Fruit fly (Drosophila melanogaster): ENCODE measurements around the gene Bulli.
A peak's percentile ranks its signal among the peaks of the same experiment; 100 is the strongest.

Bulli gene

dm6 chr3L:6467691-6468329 lies 20.7 kb upstream of the Bulli start (continued):
- TF ChIP-seq CG5953 (GFP tag; IDR thresholded peaks at IDR 0.05) (no peak), gsb-n (tag; optimal IDR thresholded peaks at IDR 0.05) (peak; percentile 82), CG34376 (GFP tag; optimal IDR thresholded peaks at IDR 0.05) (no peak), CG11398 (GFP tag; optimal IDR thresholded peaks at IDR 0.05) (peak; percentile 34), CG8924 (tag; optimal IDR thresholded peaks at IDR 0.05) (peak; percentile 87), ac (GFP tag; optimal IDR thresholded peaks at IDR 0.05) (peak; percentile 4), CG31441 (GFP tag; IDR thresholded peaks at IDR 0.05) (peak; percentile 86), br (optimal IDR thresholded peaks at IDR 0.05) (no peak), CG8478 (optimal IDR thresholded peaks at IDR 0.05) (no peak), Ets97D (GFP tag; optimal IDR thresholded peaks at IDR 0.05) (no peak), CG9215 (GFP tag; IDR thresholded peaks at IDR 0.05) (no peak), B-H2 (GFP tag; optimal IDR thresholded peaks at IDR 0.05) (no peak), ara (GFP tag; IDR thresholded peaks at IDR 0.05) (peak; percentile 83), CG4854 (GFP tag; optimal IDR thresholded peaks at IDR 0.05) (no peak), Meics (GFP tag; optimal IDR thresholded peaks at IDR 0.05) (peak; percentile 28), gsb (GFP tag; IDR thresholded peaks at IDR 0.05) (no peak), MBD-R2 (GFP tag; IDR thresholded peaks at IDR 0.05) (no peak), Dfd (GFP tag; optimal IDR thresholded peaks at IDR 0.05) (no peak), Ptx1 (GFP tag; IDR thresholded peaks at IDR 0.05) (peak; percentile 75), grn (GFP tag; optimal IDR thresholded peaks at IDR 0.05) (peak; percentile 97), slp2 (GFP tag; optimal IDR thresholded peaks at IDR 0.05) (no peak), CG6654 (GFP tag; optimal IDR thresholded peaks at IDR 0.05) (peak; percentile 16), CG1792 (GFP tag; optimal IDR thresholded peaks at IDR 0.05) (no peak), lmd (GFP tag; IDR thresholded peaks at IDR 0.05) (peak; percentile 54; the same call in 1 of the 2 replicates), sqz (GFP tag; optimal IDR thresholded peaks at IDR 0.05) (peak; percentile 92), CG3163 (GFP tag; optimal IDR thresholded peaks at IDR 0.05) (no peak), esg (GFP tag; conservative IDR thresholded peaks at IDR 0.05) (peak; percentile 54), CG8388 (GFP tag; optimal IDR thresholded peaks at IDR 0.05) (peak; percentile 84), sens-2 (GFP tag; IDR thresholded peaks at IDR 0.05) (no peak), gcm (GFP tag; optimal IDR thresholded peaks at IDR 0.05) (peak; percentile 74), CG5180 (GFP tag; optimal IDR thresholded peaks at IDR 0.05) (no peak), Hr39 (optimal IDR thresholded peaks at IDR 0.05) (no peak), Hand (GFP tag; optimal IDR thresholded peaks at IDR 0.05) (no peak), gem (tag; optimal IDR thresholded peaks at IDR 0.05) (peak; percentile 89), D19A (tag; optimal IDR thresholded peaks at IDR 0.05) (peak; percentile 67), ab (GFP tag; optimal IDR thresholded peaks at IDR 0.05) (no peak), scrt (GFP tag; optimal IDR thresholded peaks at IDR 0.05) (no peak), PHDP (tag; optimal IDR thresholded peaks at IDR 0.05) (peak; percentile 82), dysf (GFP tag; IDR thresholded peaks at IDR 0.05) (peak; percentile 64; the same call in 2 of the 3 replicates), lbe (GFP tag; optimal IDR thresholded peaks at IDR 0.05) (no peak), CG1603 (tag; optimal IDR thresholded peaks at IDR 0.05) (peak; percentile 57), chn (GFP tag; optimal IDR thresholded peaks at IDR 0.05) (no peak), CG12744 (GFP tag; optimal IDR thresholded peaks at IDR 0.05) (no peak), BtbVII (GFP tag; optimal IDR thresholded peaks at IDR 0.05) (peak; percentile 50), Lhr (GFP tag; optimal IDR thresholded peaks at IDR 0.05) (peak; percentile 47), nerfin-2 (GFP tag; IDR thresholded peaks at IDR 0.05; ENCODE audit: partially characterized antibody) (no peak), CG2889 (GFP tag; IDR thresholded peaks at IDR 0.05) (0 out of 3 replicates have a peak, but pooled peaks have one; percentile 36), NK7.1 (GFP tag; optimal IDR thresholded peaks at IDR 0.05) (no peak), CG12391 (tag; optimal IDR thresholded peaks at IDR 0.05) (peak; percentile 86), tll (GFP tag; optimal IDR thresholded peaks at IDR 0.05) (peak in 1 of 2 experiments; percentile 46), H15 (GFP tag; IDR thresholded peaks at IDR 0.05) (0 out of 3 replicates have a peak, but pooled peaks have one; percentile 57)

All from whole organism, embryonic.